Fruit fly (Drosophila melanogaster) whole organism, prepupa: ENCODE measurements around the gene PGRP-SB1.
A peak's percentile ranks its signal among the peaks of the same experiment; 100 is the strongest.

Source experiments
- Blimp-1 ChIP-seq: fragments of 200-800 bp; sonication (Bioruptor generic); optimal IDR thresholded peaks from 3 replicates; lab custom pipeline; 2017; ENCODE audit warnings: missing biosample characterization, missing genetic modification characterization, mild to moderate bottlenecking, moderate library complexity, missing genetic modification reagents
- CG10631 ChIP-seq: fragments of 200-800 bp; sonication (Bioruptor generic); optimal IDR thresholded peaks from 2 replicates; lab custom pipeline; 2016; ENCODE audit warnings: missing biosample characterization, missing genetic modification characterization
- CG11294 ChIP-seq: fragments of 200-800 bp; sonication (Bioruptor generic); IDR thresholded peaks from 2 replicates; pipeline ENCODE4 v1.3.6; 2022; ENCODE audit warnings: missing biosample characterization, missing genetic modification characterization
- CG11762 ChIP-seq: fragments of 200-800 bp; sonication (Bioruptor generic); optimal IDR thresholded peaks from 3 replicates; lab custom pipeline; 2016; ENCODE audit warnings: missing biosample characterization, missing genetic modification characterization; ENCODE audit not compliant: insufficient read depth
- CG11902 ChIP-seq: fragments of 200-800 bp; sonication (Bioruptor generic); optimal IDR thresholded peaks from 3 replicates; lab custom pipeline; 2016; ENCODE audit warnings: missing biosample characterization, missing genetic modification characterization
- CG15336 ChIP-seq: fragments of 200-800 bp; sonication (Bioruptor generic); IDR thresholded peaks from 2 replicates; pipeline ENCODE4 v1.3.6; 2022; ENCODE audit warnings: missing biosample characterization, missing genetic modification characterization
- CG1621 ChIP-seq: fragments of 200-800 bp; sonication (Bioruptor generic); optimal IDR thresholded peaks from 3 replicates; lab custom pipeline; 2018; ENCODE audit warnings: missing biosample characterization, mild to moderate bottlenecking, missing genetic modification characterization
- CG16779 ChIP-seq: fragments of 200-800 bp; sonication (Bioruptor generic); optimal IDR thresholded peaks from 3 replicates; lab custom pipeline; 2017; ENCODE audit warnings: missing biosample characterization, mild to moderate bottlenecking, missing genetic modification characterization
- CG3032 ChIP-seq: fragments of 200-800 bp; optimal IDR thresholded peaks from 2 replicates; lab custom pipeline; 2019; ENCODE audit warnings: missing biosample characterization, mild to moderate bottlenecking, missing genetic modification characterization, moderate library complexity
- CG31627 ChIP-seq: fragments of 200-800 bp; sonication (Bioruptor generic); optimal IDR thresholded peaks from 3 replicates; lab custom pipeline; 2016; ENCODE audit warnings: missing biosample characterization, missing genetic modification characterization
- CG34406 ChIP-seq: fragments of 200-800 bp; sonication (Bioruptor generic); optimal IDR thresholded peaks from 3 replicates; lab custom pipeline; 2016; ENCODE audit warnings: missing biosample characterization, missing genetic modification characterization
- CG3919 ChIP-seq: fragments of 200-800 bp; sonication (Bioruptor generic); optimal IDR thresholded peaks from 3 replicates; lab custom pipeline; 2016; ENCODE audit warnings: missing biosample characterization, missing genetic modification characterization
- CG4318 ChIP-seq: fragments of 200-800 bp; sonication (Bioruptor generic); optimal IDR thresholded peaks from 3 replicates; lab custom pipeline; 2017; ENCODE audit warnings: missing biosample characterization, mild to moderate bottlenecking, missing genetic modification characterization
- CG6163 ChIP-seq: fragments of 200-800 bp; sonication (Bioruptor generic); IDR thresholded peaks from 3 replicates; pipeline ENCODE4 v1.3.6; 2022; ENCODE audit warnings: missing biosample characterization, missing genetic modification characterization
- CG6276 ChIP-seq: fragments of 200-800 bp; sonication (Bioruptor generic); optimal IDR thresholded peaks from 2 replicates; lab custom pipeline; 2017; ENCODE audit warnings: missing biosample characterization, mild to moderate bottlenecking, missing genetic modification characterization
- CG6792 ChIP-seq: fragments of 200-800 bp; sonication (Bioruptor generic); optimal IDR thresholded peaks from 3 replicates; lab custom pipeline; 2016; ENCODE audit warnings: missing biosample characterization, missing genetic modification characterization
- CG6854 ChIP-seq: fragments of 200-800 bp; sonication (Bioruptor generic); optimal IDR thresholded peaks from 2 replicates; lab custom pipeline; 2017; ENCODE audit warnings: missing biosample characterization, mild to moderate bottlenecking, missing genetic modification characterization
- CG7368 ChIP-seq: fragments of 200-800 bp; sonication (Bioruptor generic); optimal IDR thresholded peaks from 3 replicates; lab custom pipeline; 2016; ENCODE audit warnings: missing biosample characterization, missing genetic modification characterization
- CG8119 ChIP-seq: fragments of 200-800 bp; sonication (Bioruptor generic); IDR thresholded peaks from 3 replicates; pipeline ENCODE4 v1.3.6; 2022; ENCODE audit warnings: missing biosample characterization, missing genetic modification characterization
- CG8319 ChIP-seq: fragments of 200-800 bp; sonication (Bioruptor generic); optimal IDR thresholded peaks from 3 replicates; lab custom pipeline; 2016; ENCODE audit warnings: missing biosample characterization, missing genetic modification characterization
- CG8632 ChIP-seq: fragments of 200-800 bp; sonication (Bioruptor generic); optimal IDR thresholded peaks from 3 replicates; lab custom pipeline; 2016; ENCODE audit warnings: missing biosample characterization, missing genetic modification characterization
- CG9139 ChIP-seq: fragments of 200-800 bp; sonication (Bioruptor generic); optimal IDR thresholded peaks from 3 replicates; lab custom pipeline; 2017; ENCODE audit warnings: missing biosample characterization, mild to moderate bottlenecking, missing genetic modification characterization
- Eip75B ChIP-seq: fragments of 200-800 bp; sonication (Bioruptor generic); optimal IDR thresholded peaks from 3 replicates; lab custom pipeline; 2016; ENCODE audit warnings: missing biosample characterization, missing genetic modification characterization
- Eip78C ChIP-seq: fragments of 200-800 bp; sonication (Bioruptor generic); peaks from one replicate; lab custom pipeline; 2016; ENCODE audit warnings: missing biosample characterization, missing genetic modification characterization
- Ets21C ChIP-seq: fragments of 200-800 bp; sonication (Bioruptor generic); optimal IDR thresholded peaks from 3 replicates; lab custom pipeline; 2016; ENCODE audit warnings: missing biosample characterization, missing genetic modification characterization
- Ets96B ChIP-seq: fragments of 200-800 bp; optimal IDR thresholded peaks from 2 replicates; lab custom pipeline; 2019; ENCODE audit warnings: missing biosample characterization, mild to moderate bottlenecking, missing genetic modification characterization, moderate library complexity
- Gug ChIP-seq: fragments of 200-800 bp; sonication (Bioruptor generic); IDR thresholded peaks from 2 replicates; pipeline ENCODE4 v1.3.6; 2022; ENCODE audit warnings: missing biosample characterization, missing genetic modification characterization
- Hr39 ChIP-seq: fragments of 200-800 bp; sonication (Bioruptor generic); optimal IDR thresholded peaks from 2 replicates; lab custom pipeline; 2016; ENCODE audit warnings: missing biosample characterization, missing genetic modification characterization
- Hr4 ChIP-seq: fragments of 200-800 bp; sonication (Bioruptor generic); optimal IDR thresholded peaks from 3 replicates; lab custom pipeline; 2016; ENCODE audit warnings: missing biosample characterization, missing genetic modification characterization
- Lpt ChIP-seq: fragments of 200-800 bp; sonication (Bioruptor generic); optimal IDR thresholded peaks from 3 replicates; lab custom pipeline; 2016; ENCODE audit warnings: missing biosample characterization, missing genetic modification characterization
- OdsH ChIP-seq: fragments of 200-800 bp; sonication (Bioruptor generic); optimal IDR thresholded peaks from 3 replicates; lab custom pipeline; 2016; ENCODE audit warnings: missing biosample characterization, missing genetic modification characterization
- Smox ChIP-seq: fragments of 200-800 bp; sonication (Bioruptor generic); optimal IDR thresholded peaks from 3 replicates; lab custom pipeline; 2016; ENCODE audit warnings: missing biosample characterization, missing genetic modification characterization
- Sox102F ChIP-seq: fragments of 200-800 bp; sonication (Bioruptor generic); optimal IDR thresholded peaks from 2 replicates; lab custom pipeline; 2016; ENCODE audit warnings: missing biosample characterization, mild to moderate bottlenecking, missing genetic modification characterization
- Sox14 ChIP-seq: fragments of 200-800 bp; sonication (Bioruptor generic); optimal IDR thresholded peaks from 3 replicates; lab custom pipeline; 2016; ENCODE audit warnings: missing biosample characterization, missing genetic modification characterization
- Sox15 ChIP-seq: fragments of 200-800 bp; sonication (Bioruptor generic); optimal IDR thresholded peaks from 3 replicates; lab custom pipeline; 2016; ENCODE audit warnings: missing biosample characterization, missing genetic modification characterization
- achi ChIP-seq: fragments of 200-800 bp; sonication (Bioruptor generic); optimal IDR thresholded peaks from 3 replicates; lab custom pipeline; 2016; ENCODE audit warnings: missing biosample characterization, missing genetic modification characterization
- acj6 ChIP-seq: fragments of 200-800 bp; sonication (Bioruptor generic); optimal IDR thresholded peaks from 3 replicates; lab custom pipeline; 2016; ENCODE audit warnings: missing biosample characterization, missing genetic modification characterization
- cyc ChIP-seq: fragments of 200-800 bp; sonication (Bioruptor generic); optimal IDR thresholded peaks from 3 replicates; lab custom pipeline; 2016; ENCODE audit warnings: missing biosample characterization, missing genetic modification characterization
- dac ChIP-seq: fragments of 200-800 bp; sonication (Bioruptor generic); optimal IDR thresholded peaks from 2 replicates; lab custom pipeline; 2017; ENCODE audit warnings: missing biosample characterization, mild to moderate bottlenecking, missing genetic modification characterization
- eg ChIP-seq: fragments of 200-800 bp; sonication (Bioruptor generic); IDR thresholded peaks from 3 replicates; pipeline ENCODE4 v1.3.6; 2022; ENCODE audit warnings: missing biosample characterization, missing genetic modification characterization
- esn ChIP-seq: fragments of 200-800 bp; sonication (Bioruptor generic); optimal IDR thresholded peaks from 2 replicates; lab custom pipeline; 2016; ENCODE audit warnings: missing biosample characterization, mild to moderate bottlenecking, missing genetic modification characterization, moderate library complexity
- fd59A ChIP-seq: fragments of 200-800 bp; sonication (Bioruptor generic); optimal IDR thresholded peaks from 2 replicates; lab custom pipeline; 2017; ENCODE audit warnings: missing biosample characterization, mild to moderate bottlenecking, missing genetic modification characterization, missing genetic modification reagents
- fkh ChIP-seq: fragments of 200-800 bp; sonication (Bioruptor generic); optimal IDR thresholded peaks from 3 replicates; lab custom pipeline; 2017; ENCODE audit warnings: missing biosample characterization, mild to moderate bottlenecking, missing genetic modification characterization, moderate library complexity
- lz ChIP-seq: fragments of 200-800 bp; sonication (Bioruptor generic); optimal IDR thresholded peaks from 3 replicates; lab custom pipeline; 2016; ENCODE audit warnings: missing biosample characterization, missing genetic modification characterization
- net ChIP-seq: fragments of 200-800 bp; sonication (Bioruptor generic); optimal IDR thresholded peaks from 3 replicates; lab custom pipeline; 2016; ENCODE audit warnings: missing biosample characterization, missing genetic modification characterization
- salr ChIP-seq, 2 experiments: fragments of 200-800 bp; sonication (Bioruptor generic); optimal IDR thresholded peaks; 3 replicates each; lab custom pipeline; 2016 to 2018; ENCODE audit warnings: missing biosample characterization in 2 of 2, missing genetic modification characterization in 2 of 2, mild to moderate bottlenecking in 1 of 2
- spab ChIP-seq: fragments of 200-800 bp; sonication (Bioruptor generic); optimal IDR thresholded peaks from 2 replicates; lab custom pipeline; 2017; ENCODE audit warnings: missing biosample characterization, mild to moderate bottlenecking, missing genetic modification characterization, missing genetic modification reagents
- ss ChIP-seq, 2 experiments: fragments of 200-800 bp; sonication (Bioruptor generic); optimal IDR thresholded peaks; 2 replicates in 1 of 2; 3 replicates in 1 of 2; lab custom pipeline; 2017 to 2018; ENCODE audit warnings: mild to moderate bottlenecking in 2 of 2, missing biosample characterization in 2 of 2, missing genetic modification characterization in 2 of 2, moderate library complexity in 1 of 2
- svp ChIP-seq: fragments of 200-800 bp; sonication (Bioruptor generic); peaks from one replicate; lab custom pipeline; 2016; ENCODE audit warnings: missing biosample characterization, missing genetic modification characterization
- topi ChIP-seq: fragments of 200-800 bp; sonication (Bioruptor generic); optimal IDR thresholded peaks from 3 replicates; lab custom pipeline; 2016; ENCODE audit warnings: missing biosample characterization, missing genetic modification characterization
- vri ChIP-seq: fragments of 200-800 bp; sonication (Bioruptor generic); optimal IDR thresholded peaks from 3 replicates; lab custom pipeline; 2016; ENCODE audit warnings: missing biosample characterization, mild to moderate bottlenecking, missing genetic modification characterization

The PGRP-SB1 gene

DNA sequence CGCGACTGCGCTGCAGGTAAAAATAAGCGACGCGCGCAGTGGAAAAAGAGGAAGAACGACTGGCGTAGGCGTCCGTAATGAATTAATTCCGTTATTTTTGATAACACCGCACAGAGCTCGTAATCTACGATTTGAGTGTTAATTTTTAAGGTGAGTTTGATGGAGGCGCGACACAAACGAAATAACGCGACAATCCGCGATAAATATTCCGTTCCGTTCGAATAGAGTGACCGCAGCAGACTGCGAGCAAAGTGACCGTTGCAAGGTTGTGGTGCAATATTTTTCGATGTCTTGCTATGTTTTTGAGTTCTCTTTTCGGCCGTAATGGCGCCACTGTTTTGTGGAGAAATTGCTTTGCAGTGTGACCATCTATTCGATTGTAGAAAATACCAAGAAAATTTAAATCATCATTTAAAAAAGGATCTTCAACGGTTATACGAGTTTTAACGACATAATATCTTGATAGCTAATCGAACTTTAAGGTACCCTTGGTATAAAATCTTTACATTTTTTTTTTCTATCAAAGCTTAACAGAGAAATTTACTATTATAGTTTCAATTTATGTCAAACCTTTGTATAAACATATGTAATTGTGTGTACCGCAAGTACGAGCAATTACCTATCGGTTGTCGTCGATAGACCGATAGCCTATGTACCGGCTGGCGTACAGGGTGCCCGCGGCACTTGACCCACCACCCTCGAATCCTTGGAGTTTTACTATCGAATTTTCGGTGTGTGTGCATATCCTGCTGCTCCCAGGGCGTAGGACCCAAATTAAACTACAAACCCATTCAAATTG is 16.2 kb downstream of the PGRP-SB1 start, which contains the start of the genes CG43954, Lasp and Dab:
Gene CG43954 (minus strand): TSS at position 248 of the 799 bp plus-strand sequence.
Gene Lasp (minus strand): TSS at position 248 of the 799 bp plus-strand sequence.
Gene Dab (plus strand): TSS at position 697 of the 799 bp plus-strand sequence.
- no peak for TF ChIP-seq acj6 (GFP tag; lab: Kevin White, UChicago)
- peak; percentile 17 for TF ChIP-seq Eip75B (GFP tag; lab: Kevin White, UChicago)
- peak; percentile 7 for TF ChIP-seq achi (GFP tag; lab: Kevin White, UChicago)
- TF ChIP-seq CG1621: peak; percentile 22
- TF ChIP-seq CG11762 (GFP tag; lab: Kevin White, UChicago): no peak
- TF ChIP-seq topi (GFP tag; lab: Kevin White, UChicago): peak; percentile 32
- peak; percentile 50; the same call in 2 of the 3 replicates for TF ChIP-seq eg (GFP tag; lab: Robert Waterston, UW)
- no peak for TF ChIP-seq fd59A
- peak; percentile 8 for TF ChIP-seq CG3032 (tag; lab: Kevin White, UChicago)
- TF ChIP-seq vri (GFP tag; lab: Kevin White, UChicago): peak; percentile 50
- TF ChIP-seq CG11902 (GFP tag; lab: Kevin White, UChicago): no peak
- TF ChIP-seq CG8319 (GFP tag; lab: Kevin White, UChicago): no peak
- peak; percentile 32 for TF ChIP-seq net
- TF ChIP-seq Sox14 (GFP tag; lab: Kevin White, UChicago): peak; percentile 29
- peak; percentile 17 for TF ChIP-seq CG16779 (tag; lab: Kevin White, UChicago)
- no peak for TF ChIP-seq CG7368 (GFP tag; lab: Kevin White, UChicago)
- TF ChIP-seq CG8632 (GFP tag; lab: Kevin White, UChicago): no peak
- peak; percentile 22 for TF ChIP-seq esn (GFP tag; lab: Kevin White, UChicago)
- TF ChIP-seq Smox (GFP tag; lab: Kevin White, UChicago): no peak
- peak; percentile 57 for TF ChIP-seq CG6163
- TF ChIP-seq Blimp-1 (GFP tag; lab: Kevin White, UChicago): no peak
- no peak for TF ChIP-seq Gug (GFP tag; lab: Robert Waterston, UW)
- peak; percentile 11 for TF ChIP-seq CG6276 (GFP tag; lab: Kevin White, UChicago)
- no peak for TF ChIP-seq Ets96B (tag; lab: Kevin White, UChicago)
- TF ChIP-seq cyc (GFP tag; lab: Kevin White, UChicago): no peak
- peak; percentile 28 for TF ChIP-seq CG31627 (GFP tag; lab: Kevin White, UChicago)
- no peak for TF ChIP-seq CG8119 (GFP tag; lab: Robert Waterston, UW)
- TF ChIP-seq CG9139: peak; percentile 20
- TF ChIP-seq dac (GFP tag; lab: Kevin White, UChicago): no peak
- peak; percentile 51; the same call in 1 of the 2 replicates for TF ChIP-seq CG15336 (GFP tag; lab: Robert Waterston, UW)
- no peak for TF ChIP-seq CG6792 (GFP tag; lab: Kevin White, UChicago)
- no peak for TF ChIP-seq Hr4 (GFP tag; lab: Kevin White, UChicago)
- TF ChIP-seq CG34406 (GFP tag; lab: Kevin White, UChicago): no peak
- TF ChIP-seq ss (GFP tag; optimal IDR thresholded peaks at IDR 0.05; lab: Kevin White, UChicago): peak in 1 of 2 experiments; percentile 41
- TF ChIP-seq Sox15 (GFP tag; lab: Kevin White, UChicago): no peak
- TF ChIP-seq lz (GFP tag; lab: Kevin White, UChicago): peak; percentile 16
- TF ChIP-seq CG10631 (GFP tag; lab: Kevin White, UChicago): no peak
- no peak for TF ChIP-seq Lpt (GFP tag; lab: Kevin White, UChicago)
- no peak for TF ChIP-seq CG4318 (GFP tag; lab: Kevin White, UChicago)
- TF ChIP-seq Eip78C (GFP tag; lab: Kevin White, UChicago): peak; percentile 71
- no peak for TF ChIP-seq fkh (GFP tag; lab: Kevin White, UChicago)
- TF ChIP-seq Ets21C (GFP tag; lab: Kevin White, UChicago): no peak
- no peak for TF ChIP-seq Hr39 (GFP tag; lab: Kevin White, UChicago)
- TF ChIP-seq CG3919 (GFP tag; lab: Kevin White, UChicago): peak; percentile 59
- peak; percentile 21 for TF ChIP-seq Sox102F (GFP tag; lab: Kevin White, UChicago)
- TF ChIP-seq svp (GFP tag; lab: Kevin White, UChicago): peak; percentile 58
- no peak for TF ChIP-seq spab (GFP tag; lab: Kevin White, UChicago)
- peak; percentile 27 for TF ChIP-seq CG6854 (GFP tag; lab: Kevin White, UChicago)
- TF ChIP-seq CG11294: no peak
- TF ChIP-seq salr (GFP tag; optimal IDR thresholded peaks at IDR 0.05; lab: Kevin White, UChicago): no peak
- no peak for TF ChIP-seq OdsH (GFP tag; lab: Kevin White, UChicago)
